Fruit fly (Drosophila melanogaster): ENCODE results near the gene Anp.
A peak's percentile ranks its signal among the peaks of the same experiment; 100 is the strongest.

Anp gene

dm6 chr3R:30236994-30237393, 27.2 kb downstream of the Anp start:
- no peak for TF ChIP-seq CG4318 (GFP tag; optimal IDR thresholded peaks at IDR 0.05)
- no peak for TF ChIP-seq salr (GFP tag; optimal IDR thresholded peaks at IDR 0.05)
- TF ChIP-seq acj6 (GFP tag; optimal IDR thresholded peaks at IDR 0.05), result no peak
- no peak for TF ChIP-seq CG11294 (GFP tag; IDR thresholded peaks at IDR 0.05)
- no peak for TF ChIP-seq CG7368 (GFP tag; optimal IDR thresholded peaks at IDR 0.05)
- TF ChIP-seq vri (GFP tag; optimal IDR thresholded peaks at IDR 0.05), result no peak
- no peak for TF ChIP-seq CG16779 (tag; optimal IDR thresholded peaks at IDR 0.05)
- TF ChIP-seq lz (GFP tag; optimal IDR thresholded peaks at IDR 0.05), result no peak
- no peak for TF ChIP-seq CG6854 (GFP tag; optimal IDR thresholded peaks at IDR 0.05)
- TF ChIP-seq CG3032 (tag; optimal IDR thresholded peaks at IDR 0.05), result no peak
- no peak for TF ChIP-seq CG9139 (GFP tag; optimal IDR thresholded peaks at IDR 0.05)
- TF ChIP-seq CG1621 (tag; optimal IDR thresholded peaks at IDR 0.05), result no peak
- TF ChIP-seq CG10631 (GFP tag; optimal IDR thresholded peaks at IDR 0.05), result no peak
- TF ChIP-seq CG34406 (GFP tag; optimal IDR thresholded peaks at IDR 0.05), result no peak

dm6 chr3R:30237634-30238033, 27.9 kb downstream of the Anp start, which contains the start of gene CG43448:
Gene CG43448, minus strand, starts transcription at chr3R:30237734.
- TF ChIP-seq CG6792 (GFP tag; optimal IDR thresholded peaks at IDR 0.05), result no peak
- no peak for TF ChIP-seq CG10631 (GFP tag; optimal IDR thresholded peaks at IDR 0.05)
- TF ChIP-seq CG11762 (GFP tag; optimal IDR thresholded peaks at IDR 0.05; ENCODE audit: insufficient read depth), result no peak
- no peak for TF ChIP-seq ss (GFP tag; optimal IDR thresholded peaks at IDR 0.05)
- no peak for TF ChIP-seq esn (GFP tag; optimal IDR thresholded peaks at IDR 0.05)
- no peak for TF ChIP-seq vri (GFP tag; optimal IDR thresholded peaks at IDR 0.05)
- TF ChIP-seq Sox15 (GFP tag; optimal IDR thresholded peaks at IDR 0.05), result no peak
- TF ChIP-seq Sox14 (GFP tag; optimal IDR thresholded peaks at IDR 0.05), result no peak
- no peak for TF ChIP-seq OdsH (GFP tag; optimal IDR thresholded peaks at IDR 0.05)
- no peak for TF ChIP-seq CG15336 (GFP tag; IDR thresholded peaks at IDR 0.05)
- no peak for TF ChIP-seq CG7368 (GFP tag; optimal IDR thresholded peaks at IDR 0.05)
- TF ChIP-seq Eip78C (GFP tag), result no peak
- TF ChIP-seq Ets96B (tag; optimal IDR thresholded peaks at IDR 0.05), result no peak
- no peak for TF ChIP-seq Hr4 (GFP tag; optimal IDR thresholded peaks at IDR 0.05)

dm6 chr3R:30240245-30240644, 30.5 kb downstream of the Anp start:
- TF ChIP-seq CG31627 (GFP tag; optimal IDR thresholded peaks at IDR 0.05), result no peak
- peak; percentile 69 for TF ChIP-seq Blimp-1 (GFP tag; optimal IDR thresholded peaks at IDR 0.05)

- peak; percentile 80 for TF ChIP-seq CG3919 (GFP tag; optimal IDR thresholded peaks at IDR 0.05)
- no peak for TF ChIP-seq CG10631 (GFP tag; optimal IDR thresholded peaks at IDR 0.05)
- no peak for TF ChIP-seq fkh (GFP tag; optimal IDR thresholded peaks at IDR 0.05)
- no peak for TF ChIP-seq acj6 (GFP tag; optimal IDR thresholded peaks at IDR 0.05)
- TF ChIP-seq svp (GFP tag), result peak; percentile 84
- peak; percentile 67 for TF ChIP-seq topi (GFP tag; optimal IDR thresholded peaks at IDR 0.05)
- no peak for TF ChIP-seq CG6792 (GFP tag; optimal IDR thresholded peaks at IDR 0.05)
- peak; percentile 15 to 30 for TF ChIP-seq salr (GFP tag; optimal IDR thresholded peaks at IDR 0.05)
- no peak for TF ChIP-seq CG8632 (GFP tag; optimal IDR thresholded peaks at IDR 0.05)
- peak; percentile 92 for TF ChIP-seq CG6276 (GFP tag; optimal IDR thresholded peaks at IDR 0.05)
- no peak for TF ChIP-seq OdsH (GFP tag; optimal IDR thresholded peaks at IDR 0.05)
- TF ChIP-seq Eip75B (GFP tag; optimal IDR thresholded peaks at IDR 0.05), result peak; percentile 68
- TF ChIP-seq Blimp-1 (GFP tag; optimal IDR thresholded peaks at IDR 0.05), result peak; percentile 100
- peak; percentile 86 to 92 for TF ChIP-seq ss (GFP tag; optimal IDR thresholded peaks at IDR 0.05)
- peak; percentile 71 for TF ChIP-seq spab (GFP tag; optimal IDR thresholded peaks at IDR 0.05)
- peak; percentile 24 for TF ChIP-seq CG3032 (tag; optimal IDR thresholded peaks at IDR 0.05)
- peak; percentile 50 for TF ChIP-seq dac (GFP tag; optimal IDR thresholded peaks at IDR 0.05)
- TF ChIP-seq Lpt (GFP tag; optimal IDR thresholded peaks at IDR 0.05), result peak; percentile 61
- TF ChIP-seq Eip93F (GFP tag; optimal IDR thresholded peaks at IDR 0.05), result peak; percentile 27
- peak; percentile 60 for TF ChIP-seq CG7368 (GFP tag; optimal IDR thresholded peaks at IDR 0.05)
- TF ChIP-seq dsx (GFP tag; optimal IDR thresholded peaks at IDR 0.05; ENCODE audit: poor library complexity, severe bottlenecking), result peak; percentile 63
- TF ChIP-seq CG16779 (tag; optimal IDR thresholded peaks at IDR 0.05), result peak; percentile 84
- TF ChIP-seq CG6808 (GFP tag; optimal IDR thresholded peaks at IDR 0.05), result peak; percentile 85
- peak; percentile 98 for TF ChIP-seq CG6854 (GFP tag; optimal IDR thresholded peaks at IDR 0.05)
- peak; percentile 37 for TF ChIP-seq CG8319 (GFP tag; optimal IDR thresholded peaks at IDR 0.05)
- peak; percentile 73 for TF ChIP-seq Sox14 (GFP tag; optimal IDR thresholded peaks at IDR 0.05)
- no peak for TF ChIP-seq Hr38 (GFP tag; optimal IDR thresholded peaks at IDR 0.05)
- TF ChIP-seq esn (GFP tag; optimal IDR thresholded peaks at IDR 0.05), result peak; percentile 44
- TF ChIP-seq Eip78C (GFP tag), result peak; percentile 90
- peak; percentile 65; the same call in 2 of the 3 replicates for TF ChIP-seq CG8119 (GFP tag; IDR thresholded peaks at IDR 0.05)
- TF ChIP-seq Met (GFP tag; optimal IDR thresholded peaks at IDR 0.05), result peak; percentile 67
Observed at dm6 chr3R:30243262-30243815, 33.6 kb downstream of the Anp start, which contains the start of gene CG9737. Gene CG9737, minus strand, starts transcription at chr3R:30243312.
